Worm (Caenorhabditis elegans) whole organism, L4 larva: ENCODE results near the gene nhr-146.

Experiments
- D1046.2 ChIP-seq: fragments of 200-800 bp; sonication (Bioruptor generic); IDR thresholded peaks from 2 replicates; pipeline ENCODE4 v1.3.6; 2022; ENCODE audit warnings: missing genetic modification characterization, missing compliant biosample characterization
- F37D6.2 ChIP-seq: sonication (generic microtip); optimal IDR thresholded peaks from 2 replicates; lab custom pipeline; 2016; ENCODE audit warnings: mild to moderate bottlenecking, missing genetic modification characterization, missing compliant biosample characterization
- T20F7.1 ChIP-seq: fragments of 200-800 bp; sonication (Bioruptor generic); optimal IDR thresholded peaks from 2 replicates; lab custom pipeline; 2018; ENCODE audit warnings: mild to moderate bottlenecking, missing genetic modification characterization, missing compliant biosample characterization
- Y5F2A.4 ChIP-seq: fragments of 200-800 bp; sonication (Bioruptor generic); optimal IDR thresholded peaks from 2 replicates; lab custom pipeline; 2018; ENCODE audit warnings: mild to moderate bottlenecking, missing genetic modification characterization, missing compliant biosample characterization
- aha-1 ChIP-seq: fragments of 150-350 bp; peaks from one replicate; lab custom pipeline; 2014; ENCODE audit warnings: missing biosample characterization, missing genetic modification characterization
- ama-1 ChIP-seq: fragments of 150-350 bp; optimal IDR thresholded peaks from 2 replicates; lab custom pipeline; 2014; ENCODE audit warnings: inconsistent platforms, mixed read lengths
- ceh-44 ChIP-seq: fragments of 200-800 bp; sonication (Bioruptor generic); IDR thresholded peaks from 2 replicates; pipeline ENCODE4 v1.3.6; 2022; ENCODE audit warnings: missing genetic modification reagents, missing genetic modification characterization, missing compliant biosample characterization
- daf-16 ChIP-seq, 3 experiments: sonication (generic microtip); optimal IDR thresholded peaks; 2 replicates each; lab custom pipeline; 2016 to 2017; ENCODE audit warnings: missing genetic modification characterization in 3 of 3, missing genetic modification reagents in 3 of 3, mild to moderate bottlenecking in 2 of 3, missing compliant biosample characterization in 2 of 3, missing biosample characterization in 1 of 3, moderate library complexity in 1 of 3
- daf-8 ChIP-seq: fragments of 200-800 bp; sonication (Bioruptor generic); IDR thresholded peaks from 2 replicates; pipeline ENCODE4 v1.3.6; 2022; ENCODE audit warnings: missing genetic modification characterization, missing compliant biosample characterization
- dmd-6 ChIP-seq: fragments of 200-800 bp; sonication (Bioruptor generic); IDR thresholded peaks from 2 replicates; pipeline ENCODE4 v1.3.6; 2022; ENCODE audit warnings: missing genetic modification reagents, missing genetic modification characterization, missing compliant biosample characterization
- dpl-1 ChIP-seq: fragments of 150-350 bp; optimal IDR thresholded peaks from 2 replicates; lab custom pipeline; 2014; ENCODE audit warnings: missing biosample characterization, missing genetic modification reagents, missing genetic modification characterization
- duxl-1 ChIP-seq: sonication (generic microtip); optimal IDR thresholded peaks from 2 replicates; lab custom pipeline; 2016; ENCODE audit warnings: mild to moderate bottlenecking, missing genetic modification characterization, moderate library complexity, missing compliant biosample characterization; ENCODE audit not compliant: poor library complexity
- dve-1 ChIP-seq: sonication (generic microtip); optimal IDR thresholded peaks from 2 replicates; lab custom pipeline; 2017; ENCODE audit warnings: antibody characterized with exemption, mild to moderate bottlenecking, missing genetic modification characterization, missing compliant biosample characterization; ENCODE audit not compliant: insufficient read depth
- fos-1 ChIP-seq: fragments of 150-350 bp; optimal IDR thresholded peaks from 2 replicates; lab custom pipeline; 2014; ENCODE audit warnings: missing biosample characterization, missing genetic modification characterization
- hif-1 ChIP-seq, 2 experiments: sonication (generic microtip); optimal IDR thresholded peaks; 2 replicates each; lab custom pipeline; 2016 to 2017; ENCODE audit warnings: missing compliant biosample characterization in 2 of 2, missing genetic modification characterization in 2 of 2, missing genetic modification reagents in 2 of 2, missing genotype in 2 of 2, mild to moderate bottlenecking in 1 of 2
- hlh-11 ChIP-seq: fragments of 200-800 bp; sonication (Bioruptor generic); optimal IDR thresholded peaks from 2 replicates; lab custom pipeline; 2018; ENCODE audit warnings: mild to moderate bottlenecking, missing genetic modification characterization, missing compliant biosample characterization
- lin-1 ChIP-seq: fragments of 200-800 bp; sonication (Bioruptor generic); IDR thresholded peaks from 2 replicates; pipeline ENCODE4 v1.3.6; 2022; ENCODE audit warnings: missing genetic modification reagents, missing genetic modification characterization, missing compliant biosample characterization
- lin-29 ChIP-seq: fragments of 200-800 bp; sonication (Bioruptor generic); IDR thresholded peaks from 2 replicates; pipeline ENCODE4 v1.3.6; 2022; ENCODE audit warnings: missing genetic modification reagents, missing genetic modification characterization, missing compliant biosample characterization
- lin-38 ChIP-seq: fragments of 200-800 bp; sonication (Bioruptor generic); IDR thresholded peaks from 2 replicates; pipeline ENCODE4 v1.3.6; 2022; ENCODE audit warnings: missing genetic modification reagents, missing genetic modification characterization, missing compliant biosample characterization
- mep-1 ChIP-seq: fragments of 150-350 bp; sonication (generic microtip); optimal IDR thresholded peaks from 3 replicates; lab custom pipeline; 2014; ENCODE audit warnings: missing biosample characterization, missing genetic modification characterization
- mxl-2 ChIP-seq: fragments of 200-800 bp; sonication (Bioruptor generic); conservative IDR thresholded peaks from 2 replicates; pipeline ENCODE4 v1.3.6; 2022; ENCODE audit warnings: missing genetic modification reagents, missing genetic modification characterization, missing compliant biosample characterization
- nhr-102 ChIP-seq: sonication (generic microtip); optimal IDR thresholded peaks from 2 replicates; lab custom pipeline; 2016; ENCODE audit warnings: mild to moderate bottlenecking, missing genetic modification characterization, moderate library complexity, missing compliant biosample characterization
- nhr-111 ChIP-seq: fragments of 200-800 bp; sonication (Bioruptor generic); optimal IDR thresholded peaks from 2 replicates; lab custom pipeline; 2018; ENCODE audit warnings: mild to moderate bottlenecking, missing genetic modification characterization, missing compliant biosample characterization
- nhr-28 ChIP-seq: fragments of 150-350 bp; optimal IDR thresholded peaks from 2 replicates; lab custom pipeline; 2014; ENCODE audit warnings: missing biosample characterization, missing genetic modification characterization
- nhr-42 ChIP-seq: fragments of 200-800 bp; sonication (Bioruptor generic); IDR thresholded peaks from 2 replicates; pipeline ENCODE4 v1.3.6; 2022; ENCODE audit warnings: missing genetic modification characterization, missing compliant biosample characterization
- nhr-6 ChIP-seq: fragments of 150-350 bp; optimal IDR thresholded peaks from 2 replicates; lab custom pipeline; 2014; ENCODE audit warnings: missing biosample characterization, missing genetic modification characterization
- nhr-77 ChIP-seq: fragments of 150-350 bp; optimal IDR thresholded peaks from 2 replicates; lab custom pipeline; 2014; ENCODE audit warnings: missing biosample characterization, missing genetic modification characterization
- pha-4 ChIP-seq, 2 experiments: fragments of 150-350 bp in 1 of 2; fragments of 200-800 bp in 1 of 2; sonication (Bioruptor generic) in 1 of 2; IDR thresholded peaks in 1 of 2; optimal IDR thresholded peaks in 1 of 2; 2 replicates each; pipeline versions ENCODE4 v1.3.6 to Lab custom; 2014 to 2022; ENCODE audit warnings: missing genetic modification characterization in 2 of 2, missing genetic modification reagents in 2 of 2, missing biosample characterization in 1 of 2, missing compliant biosample characterization in 1 of 2
- rbr-2 ChIP-seq: sonication (generic microtip); optimal IDR thresholded peaks from 2 replicates; lab custom pipeline; 2016; ENCODE audit warnings: missing genotype, missing genetic modification characterization, missing compliant biosample characterization
- saeg-2 ChIP-seq: fragments of 200-800 bp; sonication (Bioruptor generic); IDR thresholded peaks from 2 replicates; pipeline ENCODE4 v1.3.6; 2022; ENCODE audit warnings: missing genetic modification reagents, missing genetic modification characterization, missing compliant biosample characterization
- spr-1 ChIP-seq: sonication (generic microtip); optimal IDR thresholded peaks from 2 replicates; lab custom pipeline; 2016; ENCODE audit warnings: mild to moderate bottlenecking, missing genetic modification characterization, missing compliant biosample characterization
- tra-1 ChIP-seq: fragments of 200-800 bp; sonication (Bioruptor generic); IDR thresholded peaks from 2 replicates; pipeline ENCODE4 v1.3.6; 2022; ENCODE audit warnings: missing genetic modification reagents, missing genetic modification characterization, missing compliant biosample characterization
- unc-39 ChIP-seq: sonication (generic microtip); optimal IDR thresholded peaks from 2 replicates; lab custom pipeline; 2017; ENCODE audit warnings: missing biosample characterization, missing genetic modification characterization
- unc-62 ChIP-seq, 3 experiments: fragments of 150-350 bp in 1 of 3; sonication (generic microtip); optimal IDR thresholded peaks in 2 of 3; peaks in 1 of 3; 1 replicate in 1 of 3; 2 replicates in 2 of 3; lab custom pipeline; 2014 to 2017; ENCODE audit warnings: missing biosample characterization in 3 of 3, missing genetic modification characterization in 3 of 3, missing genetic modification reagents in 3 of 3, missing genotype in 1 of 3
- vab-7 ChIP-seq: fragments of 200-800 bp; sonication (Bioruptor generic); IDR thresholded peaks from 2 replicates; pipeline ENCODE4 v1.3.6; 2022; ENCODE audit warnings: missing genetic modification reagents, missing genetic modification characterization, missing compliant biosample characterization
- zip-2 ChIP-seq: fragments of 150-350 bp; optimal IDR thresholded peaks from 2 replicates; lab custom pipeline; 2014; ENCODE audit warnings: missing biosample characterization, missing genetic modification characterization
- ztf-11 ChIP-seq: fragments of 150-350 bp; optimal IDR thresholded peaks from 2 replicates; lab custom pipeline; 2014; ENCODE audit warnings: missing biosample characterization, missing genetic modification characterization

Gene nhr-146

DNA sequence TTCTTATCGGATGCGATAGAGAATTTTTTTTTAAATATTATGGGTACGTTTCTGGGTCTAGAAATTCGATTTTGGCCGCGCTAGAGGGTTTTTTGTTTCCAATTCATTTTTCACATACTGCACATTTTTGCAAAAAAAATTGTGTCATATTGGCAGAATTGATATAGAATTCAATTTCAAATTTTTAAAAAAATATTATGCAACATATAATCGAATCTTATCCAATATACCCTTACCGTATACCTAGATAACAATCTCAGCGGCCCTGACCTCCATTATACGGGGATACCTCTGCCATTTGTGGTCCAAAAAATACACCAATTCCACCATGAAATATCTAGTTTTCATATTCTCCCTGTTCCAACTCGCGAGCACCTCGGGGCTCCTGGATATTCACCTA lies 5.0 kb downstream of the nhr-146 start, which contains the start of gene cpg-24:
TSS of gene cpg-24 (plus strand) at position 301 of the 400 bp plus-strand sequence.
- no peak for TF ChIP-seq ama-1 (lab: Kevin White, UChicago)

DNA sequence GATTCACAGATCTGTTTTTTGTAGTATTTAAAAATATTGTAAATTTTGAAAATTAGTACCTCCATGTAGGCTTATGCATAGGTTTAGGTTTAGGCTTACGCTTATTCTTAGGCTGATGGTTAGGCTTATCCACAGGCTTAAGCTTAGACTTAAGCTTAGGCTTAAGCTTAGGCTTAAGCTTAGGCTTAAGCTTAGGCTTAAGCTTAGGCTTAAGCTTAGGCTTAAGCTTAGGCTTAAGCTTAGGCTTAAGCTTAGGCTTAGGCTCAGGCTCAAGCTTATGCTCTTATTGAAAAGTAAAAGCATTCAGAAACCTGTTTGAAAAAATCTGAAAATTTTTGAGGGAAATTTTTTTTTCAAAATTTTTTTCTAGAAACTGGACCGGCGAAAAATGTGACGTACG lies 6.0 kb downstream of the nhr-146 start:
- TF ChIP-seq nhr-28 (tag; lab: Kevin White, UChicago): no peak
- no peak for TF ChIP-seq lin-29
- no peak for TF ChIP-seq saeg-2
- TF ChIP-seq zip-2 (tag; lab: Kevin White, UChicago): no peak
- no peak for TF ChIP-seq mep-1 (tag; lab: Kevin White, UChicago)

DNA sequence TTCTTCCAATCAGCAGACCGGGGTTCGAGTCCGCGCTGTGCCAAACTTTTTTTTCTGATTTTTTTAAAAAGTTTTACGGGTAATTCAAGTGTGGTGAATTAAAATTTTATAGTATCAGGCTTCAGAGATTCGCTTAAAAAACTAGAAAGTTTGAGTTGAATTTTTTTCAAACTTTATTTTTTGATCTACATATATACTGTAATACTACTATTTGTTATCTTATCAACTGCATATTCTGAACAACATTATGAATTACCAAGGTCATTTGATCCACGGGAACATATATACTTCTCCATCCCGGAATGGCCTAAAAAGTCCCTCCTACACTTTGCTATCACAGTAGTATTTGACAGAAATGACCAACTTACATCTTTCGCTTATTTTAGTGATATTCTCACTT lies 6.8 kb downstream of the nhr-146 start, which contains the start of gene Y41D4B.6:
TSS of gene Y41D4B.6 (plus strand) at position 301 of the 400 bp plus-strand sequence.
- TF ChIP-seq unc-62 (GFP tag; optimal IDR thresholded peaks at IDR 0.05 in 1 of 2; lab: Kevin White, UChicago) (no peak), unc-62 (tag; optimal IDR thresholded peaks at IDR 0.05; lab: Kevin White, UChicago) (no peak), aha-1 (tag; lab: Kevin White, UChicago) (peak; percentile 3)

DNA sequence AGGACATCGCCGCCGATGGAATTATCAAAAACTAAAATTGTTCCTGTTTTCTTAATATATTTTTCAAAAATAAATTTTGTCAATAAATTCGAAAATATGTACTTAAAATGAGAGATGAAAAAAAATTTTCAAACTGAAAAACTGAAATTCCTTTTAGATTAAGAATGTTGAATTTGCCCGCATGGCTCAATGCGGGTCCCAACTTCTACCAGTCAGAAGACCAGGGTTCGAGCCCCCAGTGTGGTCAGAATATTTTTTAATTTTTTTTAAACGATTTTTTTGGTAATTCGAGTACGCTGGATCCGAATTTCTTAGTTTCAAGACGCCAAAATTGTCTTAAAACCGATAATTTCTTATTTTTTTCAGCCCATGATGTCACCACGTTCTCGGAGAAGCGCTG lies 10.7 kb downstream of the nhr-146 start:
- TF ChIP-seq lin-38: no peak
- TF ChIP-seq ztf-11 (tag; lab: Kevin White, UChicago): no peak
- no peak for TF ChIP-seq nhr-102 (tag; lab: Kevin White, UChicago)
- peak; percentile 16; the same call in 1 of the 2 replicates for TF ChIP-seq pha-4 (GFP tag; IDR thresholded peaks at IDR 0.05; lab: Robert Waterston, UW)
- no peak for TF ChIP-seq pha-4 (tag; optimal IDR thresholded peaks at IDR 0.05; lab: Kevin White, UChicago)
- peak in 1 of 2 experiments; percentile 36 for TF ChIP-seq unc-62 (GFP tag; optimal IDR thresholded peaks at IDR 0.05 in 1 of 2; lab: Kevin White, UChicago)
- no peak for TF ChIP-seq unc-62 (tag; optimal IDR thresholded peaks at IDR 0.05; lab: Kevin White, UChicago)
- TF ChIP-seq ama-1 (lab: Kevin White, UChicago): peak; percentile 13
- TF ChIP-seq spr-1 (tag; lab: Kevin White, UChicago): no peak
- peak; percentile 17; the same call in 1 of the 2 replicates for TF ChIP-seq vab-7 (GFP tag; lab: Robert Waterston, UW)
- TF ChIP-seq ceh-44 (GFP tag; lab: Robert Waterston, UW): no peak
- no peak for TF ChIP-seq tra-1 (GFP tag; lab: Robert Waterston, UW)
- no peak for TF ChIP-seq daf-16 (GFP tag; optimal IDR thresholded peaks at IDR 0.05; lab: Kevin White, UChicago)
- peak; percentile 4 for TF ChIP-seq daf-16 (tag; optimal IDR thresholded peaks at IDR 0.05; lab: Kevin White, UChicago)
- TF ChIP-seq lin-1 (GFP tag; lab: Robert Waterston, UW): no peak

DNA sequence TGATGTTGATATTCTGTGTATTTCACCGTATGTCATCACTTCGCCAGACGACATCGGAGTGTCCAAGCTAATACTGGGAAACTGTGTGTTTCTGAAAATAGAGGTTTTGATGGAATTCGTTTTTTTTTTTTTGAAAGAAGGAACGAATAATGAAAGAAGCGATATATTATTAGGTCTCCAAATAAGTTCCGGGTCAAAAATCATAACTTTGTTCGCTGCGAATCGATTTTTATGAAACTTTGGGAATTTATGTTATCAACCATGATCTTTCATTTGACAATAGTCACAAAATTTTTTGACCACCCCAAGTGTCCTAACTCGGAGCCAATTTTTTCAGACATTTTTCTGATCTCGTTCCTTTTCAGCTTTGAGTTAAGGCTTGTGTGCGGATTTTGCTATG lies 18.6 kb downstream of the nhr-146 start, which contains the start of gene nhr-274:
TSS of gene nhr-274 (minus strand) at position 101 of the 400 bp plus-strand sequence.
- 0 out of 2 replicates have a peak, but pooled peaks have one; percentile 5 for TF ChIP-seq D1046.2

DNA sequence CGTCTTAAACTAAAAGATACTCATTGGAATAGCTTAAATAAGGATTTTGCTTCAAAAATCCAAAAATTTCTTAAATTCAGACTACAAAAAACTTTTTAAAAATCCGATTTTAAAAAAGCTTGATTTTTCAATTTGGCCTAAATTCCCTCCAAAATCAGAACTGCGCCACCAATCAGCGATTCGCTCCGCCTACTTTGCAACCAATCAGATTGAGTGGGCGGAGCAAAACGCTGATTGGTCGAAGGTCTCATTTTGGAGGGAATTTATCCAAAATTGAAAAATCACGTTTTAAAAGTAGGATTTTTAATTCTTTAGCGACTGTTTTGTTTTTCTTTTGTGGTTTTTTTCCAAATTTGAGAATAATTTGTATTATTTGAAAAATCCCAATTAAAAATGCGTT lies 22.7 kb downstream of the nhr-146 start:
- TF ChIP-seq daf-8 (GFP tag; lab: Robert Waterston, UW): no peak
- TF ChIP-seq aha-1 (tag; lab: Kevin White, UChicago): peak; percentile 77

DNA sequence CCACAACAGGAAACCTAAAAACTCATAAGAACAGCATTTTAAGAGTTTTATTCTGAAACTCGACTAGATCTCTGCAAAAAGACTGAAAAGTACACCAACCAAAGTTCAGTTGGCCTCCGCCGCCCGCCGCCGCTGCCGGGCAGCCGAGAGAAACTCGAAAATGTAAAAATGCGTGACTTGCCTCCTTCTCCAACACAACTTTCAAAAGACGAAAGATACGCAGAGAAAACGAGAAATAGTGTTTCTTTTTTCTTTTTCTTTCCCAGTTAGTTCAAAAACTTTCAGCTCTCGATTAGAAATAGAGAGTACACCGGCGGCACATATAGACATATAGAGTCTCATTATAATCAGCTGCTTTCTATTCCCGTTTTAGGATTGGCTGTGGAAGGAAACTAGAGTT lies 23.2 kb downstream of the nhr-146 start:
- TF ChIP-seq unc-62 (GFP tag; optimal IDR thresholded peaks at IDR 0.05 in 1 of 2; lab: Kevin White, UChicago) (peak in 1 of 2 experiments; percentile 36), unc-62 (tag; optimal IDR thresholded peaks at IDR 0.05; lab: Kevin White, UChicago) (no peak), T20F7.1 (peak; percentile 50), rbr-2 (tag; lab: Kevin White, UChicago) (no peak), duxl-1 (tag; lab: Kevin White, UChicago) (no peak), zip-2 (tag; lab: Kevin White, UChicago) (no peak), dmd-6 (GFP tag; lab: Robert Waterston, UW) (peak; percentile 81), nhr-77 (tag; lab: Kevin White, UChicago) (peak; percentile 0), nhr-42 (GFP tag; lab: Robert Waterston, UW) (no peak), fos-1 (no peak), hlh-11 (tag; lab: Kevin White, UChicago) (peak; percentile 69), ztf-11 (tag; lab: Kevin White, UChicago) (no peak), nhr-111 (GFP tag; lab: Kevin White, UChicago) (no peak), F37D6.2 (tag; lab: Kevin White, UChicago) (no peak), hif-1 (tag; optimal IDR thresholded peaks at IDR 0.05; lab: Kevin White, UChicago) (peak in 1 of 2 experiments; percentile 44), nhr-6 (no peak), mxl-2 (GFP tag; lab: Robert Waterston, UW) (no peak), unc-39 (tag; lab: Kevin White, UChicago) (no peak), dve-1 (tag; lab: Kevin White, UChicago) (peak; percentile 55), dpl-1 (GFP tag; lab: Kevin White, UChicago) (no peak), Y5F2A.4 (GFP tag; lab: Kevin White, UChicago) (no peak)
